Fruit fly (Drosophila melanogaster): ENCODE results near the gene CG5653.

CG5653 gene

DNA sequence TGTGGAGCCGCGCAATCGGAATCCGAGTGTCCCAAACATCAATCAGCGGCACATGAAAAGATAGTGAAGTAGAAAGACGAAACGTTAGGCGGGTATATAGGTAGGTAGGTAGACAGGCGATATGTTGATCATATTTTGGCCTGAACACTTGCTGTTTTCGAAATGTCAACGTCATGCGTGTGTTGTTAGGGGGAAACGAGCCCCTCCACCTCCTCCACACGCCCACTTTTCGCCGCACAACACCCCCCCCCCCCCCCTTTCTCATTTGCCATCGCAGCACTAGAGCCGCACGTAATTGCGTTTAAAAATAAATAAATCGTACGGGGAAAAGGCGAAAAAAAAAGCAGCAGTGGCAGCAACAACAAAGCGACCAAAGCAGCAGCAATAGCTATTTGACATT, 16.4 kb downstream of the CG5653 start:
- no peak for TF ChIP-seq Ets98B (GFP tag; IDR thresholded peaks at IDR 0.05)
- peak; percentile 52; the same call in 1 of the 2 replicates for TF ChIP-seq CG32121 (GFP tag; IDR thresholded peaks at IDR 0.05)

DNA sequence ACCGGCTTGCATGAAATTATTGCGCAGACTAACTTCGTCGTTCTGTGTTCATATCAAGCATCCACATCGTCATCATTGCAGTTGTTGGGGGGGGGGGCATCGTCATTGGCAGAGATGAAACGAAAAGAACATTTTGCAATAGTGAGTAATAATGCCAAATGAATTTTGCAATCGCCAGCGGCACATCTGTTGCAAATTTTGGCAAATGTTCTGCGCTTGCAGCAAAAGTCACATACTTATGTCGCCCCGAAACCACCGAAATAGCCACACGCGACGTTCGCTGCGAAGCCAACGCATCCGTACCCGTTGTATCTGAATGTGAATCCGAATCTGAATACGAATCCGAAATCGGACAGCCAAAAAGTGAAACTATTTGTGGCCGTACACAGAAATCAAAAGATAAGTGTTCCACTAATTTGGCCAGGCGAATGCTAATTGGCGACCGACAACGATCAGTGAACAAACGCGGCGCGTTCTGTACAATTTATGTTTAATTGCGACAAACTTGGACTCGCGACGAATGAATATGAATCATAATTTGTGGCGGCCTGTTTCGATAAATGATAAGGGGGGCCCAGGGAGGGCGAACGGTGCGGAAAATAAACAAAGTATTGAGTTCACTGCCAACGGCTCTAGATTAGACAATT, 18.2 kb downstream of the CG5653 start:
- TF ChIP-seq rn (GFP tag; IDR thresholded peaks at IDR 0.05), result no peak
- peak; percentile 52; the same call in 1 of the 2 replicates for TF ChIP-seq CG32121 (GFP tag; IDR thresholded peaks at IDR 0.05)

DNA sequence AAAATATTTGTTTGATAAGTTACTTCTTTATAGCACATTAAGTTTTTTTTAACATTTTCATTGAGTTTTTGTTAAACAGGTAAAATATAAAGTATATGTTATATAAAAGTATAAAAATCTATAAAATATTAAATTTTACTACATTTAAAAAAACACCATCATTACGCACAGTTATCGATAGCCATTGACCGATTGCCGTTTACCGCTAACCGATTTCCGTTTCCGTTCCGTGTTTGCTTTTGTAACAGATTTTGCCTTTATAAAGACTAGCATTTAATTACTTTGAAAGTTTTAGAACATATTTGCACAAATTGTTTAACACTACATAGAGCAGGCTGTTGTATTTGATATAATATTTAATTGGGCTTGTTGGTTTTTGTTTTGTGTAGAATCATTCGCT, 26.5 kb downstream of the CG5653 start:
- TF ChIP-seq rn (GFP tag; IDR thresholded peaks at IDR 0.05), result no peak
- TF ChIP-seq CG13204 (GFP tag; optimal IDR thresholded peaks at IDR 0.05), result no peak
- no peak for TF ChIP-seq CG17806 (tag; optimal IDR thresholded peaks at IDR 0.05)
- TF ChIP-seq CG15710 (tag; optimal IDR thresholded peaks at IDR 0.05), result no peak

DNA sequence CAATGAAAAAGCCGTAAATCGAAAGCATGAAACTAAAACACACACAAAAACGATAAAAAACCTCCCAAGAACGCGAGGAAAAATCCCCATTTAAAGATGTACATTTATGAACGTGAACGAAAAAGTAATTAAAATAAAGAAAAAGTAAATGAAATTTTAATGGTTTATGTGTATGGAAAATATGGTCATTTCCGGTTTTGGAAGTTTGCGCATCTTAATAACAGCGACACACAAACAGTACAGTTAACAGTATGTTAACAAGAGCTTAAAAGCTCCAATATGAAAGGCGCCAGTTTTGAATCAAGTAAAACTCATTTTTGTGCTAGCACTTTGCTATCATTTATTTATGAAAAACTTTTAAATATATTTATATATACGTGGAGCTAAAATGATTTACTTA, 34.3 kb downstream of the CG5653 start:
- no peak for TF ChIP-seq gl (tag; optimal IDR thresholded peaks at IDR 0.05)
- TF ChIP-seq Pif1A (GFP tag; optimal IDR thresholded peaks at IDR 0.05), result peak; percentile 19
- TF ChIP-seq rn (GFP tag; IDR thresholded peaks at IDR 0.05), result no peak

DNA sequence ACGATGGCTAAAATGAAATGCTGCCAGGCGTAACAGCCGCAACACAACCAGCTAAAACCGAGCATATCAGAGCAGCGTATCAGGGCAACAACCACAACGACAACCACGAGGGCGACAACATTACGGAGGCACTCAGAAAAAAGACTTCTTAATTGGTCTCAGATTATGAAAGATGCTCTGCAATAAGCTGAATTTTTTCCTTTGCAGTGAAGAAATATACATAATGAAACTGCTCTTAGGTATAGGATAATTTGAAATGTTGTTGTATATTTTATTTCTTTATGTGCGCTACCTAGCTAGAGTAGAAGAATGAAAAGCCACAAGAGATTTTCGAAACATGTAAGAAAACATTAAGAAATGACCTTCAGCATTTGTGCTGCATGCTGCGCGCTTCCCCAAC, 36.6 kb downstream of the CG5653 start:
- TF ChIP-seq CG9948 (tag; optimal IDR thresholded peaks at IDR 0.05), result peak; percentile 14
- no peak for TF ChIP-seq CG17806 (tag; optimal IDR thresholded peaks at IDR 0.05)
- TF ChIP-seq CG4496 (GFP tag; IDR thresholded peaks at IDR 0.05), result 0 out of 3 replicates have a peak, but pooled peaks have one; percentile 43

DNA sequence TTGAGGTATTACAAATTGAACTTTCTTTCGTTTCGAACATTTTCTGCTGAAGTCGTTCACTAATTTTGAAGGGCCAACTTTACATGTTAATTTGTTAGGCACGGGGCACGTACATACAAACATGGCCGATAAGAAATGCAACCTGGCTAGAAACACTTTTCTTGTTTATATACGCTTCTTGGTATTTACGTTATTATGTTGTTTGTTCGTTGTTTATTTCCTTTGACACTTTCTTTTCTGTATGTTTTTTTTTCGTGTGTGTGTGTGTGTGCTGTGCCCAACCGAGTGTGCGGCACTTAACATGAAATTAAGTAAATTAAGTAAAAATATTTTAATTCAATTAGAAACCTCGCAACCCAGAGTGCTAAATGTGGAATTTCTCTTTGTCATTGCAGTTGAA, 40.5 kb downstream of the CG5653 start:
- no peak for TF ChIP-seq D1 (tag; optimal IDR thresholded peaks at IDR 0.05)
- TF ChIP-seq rn (GFP tag; IDR thresholded peaks at IDR 0.05), result no peak
- no peak for TF ChIP-seq CG34367 (tag; optimal IDR thresholded peaks at IDR 0.05)
- TF ChIP-seq CG12605 (GFP tag; IDR thresholded peaks at IDR 0.05), result no peak
- no peak for TF ChIP-seq CG13204 (GFP tag; optimal IDR thresholded peaks at IDR 0.05)
- no peak for TF ChIP-seq CG10348 (GFP tag; IDR thresholded peaks at IDR 0.05)
- TF ChIP-seq CG8301 (tag; optimal IDR thresholded peaks at IDR 0.05), result no peak
- TF ChIP-seq CG17806 (tag; optimal IDR thresholded peaks at IDR 0.05), result no peak
- no peak for TF ChIP-seq CG14655 (GFP tag; optimal IDR thresholded peaks at IDR 0.05)
- no peak for TF ChIP-seq CG8159 (tag; optimal IDR thresholded peaks at IDR 0.05)
- TF ChIP-seq Pif1A (GFP tag; optimal IDR thresholded peaks at IDR 0.05), result no peak
- no peak for TF ChIP-seq gl (tag; optimal IDR thresholded peaks at IDR 0.05)

DNA sequence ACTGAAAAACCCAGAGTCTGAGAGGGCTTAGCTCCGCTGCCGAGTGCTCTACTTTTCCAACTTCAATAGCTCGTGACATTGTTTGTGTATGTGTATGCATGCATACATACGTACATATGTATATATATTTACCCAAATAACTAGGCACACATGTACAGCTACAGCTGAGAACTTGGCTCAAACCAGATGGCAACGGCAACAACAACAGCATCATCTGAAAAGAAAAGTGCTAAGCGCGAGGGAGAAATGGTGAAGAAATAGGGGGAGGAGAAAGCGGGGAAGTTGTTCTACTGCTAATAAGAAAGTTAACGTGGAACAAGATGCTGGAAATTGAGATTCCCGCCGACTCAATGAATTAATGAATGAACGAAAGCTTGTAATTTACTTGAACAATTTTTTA, 41.2 kb downstream of the CG5653 start:
- TF ChIP-seq Snoo (tag; optimal IDR thresholded peaks at IDR 0.05) (no peak), Pif1B (GFP tag; optimal IDR thresholded peaks at IDR 0.05) (no peak), CG4496 (GFP tag; IDR thresholded peaks at IDR 0.05) (0 out of 3 replicates have a peak, but pooled peaks have one; percentile 18), Ets98B (GFP tag; IDR thresholded peaks at IDR 0.05) (no peak)

DNA sequence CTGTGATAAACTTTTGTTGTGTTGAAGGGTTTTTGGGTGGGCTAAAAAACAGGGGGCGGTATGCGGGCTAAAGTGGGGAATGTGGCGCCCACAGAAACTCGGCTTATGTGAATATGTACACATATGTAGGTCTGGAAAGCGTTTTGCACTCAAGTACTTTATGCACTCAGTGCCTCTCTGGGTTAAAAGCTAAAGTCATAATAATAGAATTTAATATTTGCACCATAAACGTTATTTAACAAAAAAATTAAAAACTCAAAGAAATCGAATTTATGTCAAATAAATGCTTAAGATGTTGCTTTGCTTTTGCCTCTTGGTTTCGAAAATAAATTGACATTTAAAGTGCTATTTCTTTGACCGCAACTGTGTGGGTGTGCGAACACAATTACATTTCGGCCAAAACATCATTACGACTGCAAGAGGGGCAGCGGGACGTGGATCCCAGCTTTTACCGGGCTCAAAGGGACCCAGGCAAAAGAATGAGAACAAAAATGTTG, 41.7 kb downstream of the CG5653 start:
- peak; percentile 29 for TF ChIP-seq CG14655 (GFP tag; optimal IDR thresholded peaks at IDR 0.05)
- no peak for TF ChIP-seq CG17806 (tag; optimal IDR thresholded peaks at IDR 0.05)
- no peak for TF ChIP-seq CG8301 (tag; optimal IDR thresholded peaks at IDR 0.05)
- peak; percentile 43 for TF ChIP-seq CG12605 (GFP tag; IDR thresholded peaks at IDR 0.05)
- TF ChIP-seq CG15710 (tag; optimal IDR thresholded peaks at IDR 0.05), result peak; percentile 10
- TF ChIP-seq CG4496 (GFP tag; IDR thresholded peaks at IDR 0.05), result peak; percentile 43; the same call in 2 of the 3 replicates
- peak; percentile 59 for TF ChIP-seq CG32121 (GFP tag; IDR thresholded peaks at IDR 0.05)
- TF ChIP-seq Ets98B (GFP tag; IDR thresholded peaks at IDR 0.05), result peak; percentile 48; the same call in 1 of the 2 replicates
- peak; percentile 6 for TF ChIP-seq CG9948 (tag; optimal IDR thresholded peaks at IDR 0.05)

DNA sequence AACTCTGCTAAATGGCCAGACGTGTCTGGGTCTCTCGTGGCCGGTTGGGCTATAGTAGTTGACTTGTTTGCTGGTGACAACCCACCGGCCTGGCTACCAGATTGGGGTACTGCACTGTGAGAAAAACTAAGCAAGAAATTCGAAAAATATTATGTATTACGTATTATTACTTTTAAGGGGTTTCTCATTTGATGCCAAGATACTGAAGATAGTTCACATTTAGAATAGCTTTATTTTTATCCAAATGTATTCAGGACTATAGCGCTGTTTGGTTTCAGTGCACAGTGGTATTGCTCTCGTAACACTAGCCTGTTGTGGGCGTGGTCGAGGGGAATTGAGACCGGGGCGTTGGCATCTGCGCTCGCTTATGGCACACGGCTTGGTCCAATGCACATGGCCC, 45.5 kb downstream of the CG5653 start:
- peak; percentile 39 for TF ChIP-seq CG8159 (tag; optimal IDR thresholded peaks at IDR 0.05)
- peak; percentile 80 for TF ChIP-seq Pif1A (GFP tag; optimal IDR thresholded peaks at IDR 0.05)
- TF ChIP-seq Ets98B (GFP tag; IDR thresholded peaks at IDR 0.05), result peak; percentile 94
- TF ChIP-seq Pif1B (GFP tag; optimal IDR thresholded peaks at IDR 0.05), result peak; percentile 34
- peak; percentile 52 for TF ChIP-seq CG17806 (tag; optimal IDR thresholded peaks at IDR 0.05)
- peak; percentile 8 for TF ChIP-seq Snoo (tag; optimal IDR thresholded peaks at IDR 0.05)
- TF ChIP-seq CG14655 (GFP tag; optimal IDR thresholded peaks at IDR 0.05), result peak; percentile 76
- TF ChIP-seq rn (GFP tag; IDR thresholded peaks at IDR 0.05), result peak; percentile 66
- peak; percentile 88 for TF ChIP-seq CG12605 (GFP tag; IDR thresholded peaks at IDR 0.05)
- peak; percentile 91 for TF ChIP-seq fd96Ca (GFP tag; IDR thresholded peaks at IDR 0.05)
- peak; percentile 93 for TF ChIP-seq CG4496 (GFP tag; IDR thresholded peaks at IDR 0.05)
- no peak for TF ChIP-seq gl (tag; optimal IDR thresholded peaks at IDR 0.05)
- TF ChIP-seq EcR (GFP tag; optimal IDR thresholded peaks at IDR 0.05), result peak; percentile 17
- TF ChIP-seq CG8301 (tag; optimal IDR thresholded peaks at IDR 0.05), result peak; percentile 79
- peak; percentile 55; the same call in 1 of the 2 replicates for TF ChIP-seq CG10348 (GFP tag; IDR thresholded peaks at IDR 0.05)
- peak; percentile 94 for TF ChIP-seq CG32121 (GFP tag; IDR thresholded peaks at IDR 0.05)
- no peak for TF ChIP-seq CG13204 (GFP tag; optimal IDR thresholded peaks at IDR 0.05)
- peak; percentile 36 for TF ChIP-seq CG15710 (tag; optimal IDR thresholded peaks at IDR 0.05)
- peak; percentile 53 for TF ChIP-seq CG9948 (tag; optimal IDR thresholded peaks at IDR 0.05)
- no peak for TF ChIP-seq D1 (tag; optimal IDR thresholded peaks at IDR 0.05)
- peak; percentile 26 for TF ChIP-seq CG34367 (tag; optimal IDR thresholded peaks at IDR 0.05)
